Worm (Caenorhabditis elegans) whole organism, young adult: ENCODE results near the gene rpn-3.

Experiments
- B0261.1 ChIP-seq: sonication (generic microtip); optimal IDR thresholded peaks from 2 replicates; lab custom pipeline; 2016; ENCODE audit warnings: mild to moderate bottlenecking, missing genetic modification characterization, moderate library complexity, missing compliant biosample characterization
- B0336.3 ChIP-seq: fragments of 200-800 bp; sonication (Bioruptor generic); IDR thresholded peaks from 2 replicates; pipeline ENCODE4 v1.3.6; 2022; ENCODE audit warnings: missing genetic modification characterization, missing compliant biosample characterization
- D2030.7 ChIP-seq: fragments of 200-800 bp; sonication (Bioruptor generic); IDR thresholded peaks from 2 replicates; pipeline ENCODE4 v1.3.6; 2022; ENCODE audit warnings: missing genetic modification reagents, missing genetic modification characterization, missing compliant biosample characterization
- F33H1.4 ChIP-seq: fragments of 200-800 bp; sonication (Bioruptor generic); IDR thresholded peaks from 2 replicates; pipeline ENCODE4 v1.3.6; 2022; ENCODE audit warnings: missing genetic modification reagents, missing genetic modification characterization, missing compliant biosample characterization
- F37B4.10 ChIP-seq: fragments of 200-800 bp; sonication (Bioruptor generic); IDR thresholded peaks from 2 replicates; pipeline ENCODE4 v1.3.6; 2022; ENCODE audit warnings: missing genetic modification characterization, missing compliant biosample characterization
- F52B5.7 ChIP-seq: sonication (generic microtip); optimal IDR thresholded peaks from 2 replicates; lab custom pipeline; 2016; ENCODE audit warnings: mild to moderate bottlenecking, missing genetic modification characterization, missing compliant biosample characterization
- F57C9.4 ChIP-seq: sonication (generic microtip); optimal IDR thresholded peaks from 2 replicates; lab custom pipeline; 2017; ENCODE audit warnings: mild to moderate bottlenecking, missing genetic modification characterization, missing compliant biosample characterization
- Y53F4B.3 ChIP-seq: fragments of 200-800 bp; sonication (Bioruptor generic); IDR thresholded peaks from 2 replicates; pipeline ENCODE4 v1.3.6; 2022; ENCODE audit warnings: missing genetic modification reagents, missing genetic modification characterization, missing compliant biosample characterization
- Y79H2A.3 ChIP-seq: fragments of 200-800 bp; sonication (Bioruptor generic); conservative IDR thresholded peaks from 2 replicates; pipeline ENCODE4 v1.3.6; 2022; ENCODE audit warnings: missing genetic modification reagents, missing genetic modification characterization, missing compliant biosample characterization
- ama-1 ChIP-seq, 3 experiments: fragments of 150-350 bp in 1 of 3; sonication (generic microtip) in 2 of 3; optimal IDR thresholded peaks; 2 replicates each; lab custom pipeline; 2014 to 2018; ENCODE audit warnings: missing biosample characterization in 2 of 3, missing genetic modification characterization in 2 of 3, missing genetic modification reagents in 2 of 3
- athp-1 ChIP-seq: sonication (generic microtip); optimal IDR thresholded peaks from 2 replicates; lab custom pipeline; 2017; ENCODE audit warnings: mild to moderate bottlenecking, missing genetic modification characterization, missing compliant biosample characterization
- attf-3 ChIP-seq: fragments of 200-800 bp; sonication (Bioruptor generic); conservative IDR thresholded peaks from 2 replicates; pipeline ENCODE4 v1.3.6; 2022; ENCODE audit warnings: missing genetic modification reagents, missing genetic modification characterization, missing compliant biosample characterization
- bed-1 ChIP-seq: fragments of 200-800 bp; sonication (Bioruptor generic); IDR thresholded peaks from 2 replicates; pipeline ENCODE4 v1.3.6; 2022; ENCODE audit warnings: missing genetic modification reagents, missing genetic modification characterization, missing compliant biosample characterization
- ceh-100 ChIP-seq: fragments of 200-800 bp; sonication (Bioruptor generic); IDR thresholded peaks from 2 replicates; pipeline ENCODE4 v1.3.6; 2022; ENCODE audit warnings: missing genetic modification reagents, missing genetic modification characterization, missing compliant biosample characterization
- ceh-91 ChIP-seq: fragments of 200-800 bp; sonication (Bioruptor generic); IDR thresholded peaks from 2 replicates; pipeline ENCODE4 v1.3.6; 2022; ENCODE audit warnings: missing genetic modification reagents, missing genetic modification characterization, missing compliant biosample characterization
- egrh-3 ChIP-seq: fragments of 200-800 bp; sonication (Bioruptor generic); IDR thresholded peaks from 2 replicates; pipeline ENCODE4 v1.3.6; 2022; ENCODE audit warnings: missing genetic modification reagents, missing genetic modification characterization, missing compliant biosample characterization
- him-1 ChIP-seq: sonication (generic microtip); optimal IDR thresholded peaks from 2 replicates; lab custom pipeline; 2016; ENCODE audit warnings: missing genotype, missing genetic modification reagents, missing genetic modification characterization, missing compliant biosample characterization
- hmg-1.2 ChIP-seq: fragments of 200-800 bp; sonication (Bioruptor generic); IDR thresholded peaks from 2 replicates; pipeline ENCODE4 v1.3.6; 2022; ENCODE audit warnings: missing genetic modification reagents, missing genetic modification characterization, missing compliant biosample characterization
- lin-54 ChIP-seq: fragments of 200-800 bp; sonication (Bioruptor generic); optimal IDR thresholded peaks from 2 replicates; lab custom pipeline; 2018; ENCODE audit warnings: mild to moderate bottlenecking, missing genetic modification characterization, missing compliant biosample characterization
- mcd-1 ChIP-seq: fragments of 200-800 bp; sonication (Bioruptor generic); IDR thresholded peaks from 2 replicates; pipeline ENCODE4 v1.3.6; 2022; ENCODE audit warnings: missing genetic modification reagents, missing genetic modification characterization, missing compliant biosample characterization
- mel-28 ChIP-seq: sonication (generic microtip); optimal IDR thresholded peaks from 2 replicates; lab custom pipeline; 2016; ENCODE audit warnings: borderline replicate concordance, mild to moderate bottlenecking, missing genetic modification characterization, missing compliant biosample characterization
- mes-4 ChIP-seq: sonication (generic microtip); optimal IDR thresholded peaks from 2 replicates; lab custom pipeline; 2016; ENCODE audit warnings: missing genotype, missing genetic modification characterization, missing compliant biosample characterization
- mxl-1 ChIP-seq: sonication (generic microtip); optimal IDR thresholded peaks from 2 replicates; lab custom pipeline; 2016; ENCODE audit warnings: missing genetic modification characterization, missing compliant biosample characterization
- repo-1 ChIP-seq: sonication (generic microtip); optimal IDR thresholded peaks from 2 replicates; lab custom pipeline; 2017; ENCODE audit warnings: mild to moderate bottlenecking, missing genetic modification characterization, missing compliant biosample characterization
- snpc-1.1 ChIP-seq: sonication (generic microtip); optimal IDR thresholded peaks from 2 replicates; lab custom pipeline; 2017; ENCODE audit warnings: missing genetic modification characterization, mild to moderate bottlenecking, missing compliant biosample characterization, antibody characterized with exemption, moderate library complexity, missing genotype, missing genetic modification reagents; ENCODE audit not compliant: insufficient read depth
- snpc-4 ChIP-seq, 5 experiments: fragments of 150-350 bp in 1 of 5; sonication (generic microtip) in 4 of 5; optimal IDR thresholded peaks; 2 replicates each; lab custom pipeline; 2014 to 2018; ENCODE audit warnings: missing genetic modification characterization in 5 of 5, missing biosample characterization in 3 of 5, antibody characterized with exemption in 2 of 5, mild to moderate bottlenecking in 2 of 5, missing compliant biosample characterization in 2 of 5, missing genotype in 2 of 5, moderate library complexity in 2 of 5, missing genetic modification reagents in 1 of 5
- somi-1 ChIP-seq: fragments of 200-800 bp; sonication (Bioruptor generic); optimal IDR thresholded peaks from 2 replicates; lab custom pipeline; 2018; ENCODE audit warnings: mild to moderate bottlenecking, missing genetic modification characterization, missing compliant biosample characterization
- unc-62 ChIP-seq: fragments of 150-350 bp; optimal IDR thresholded peaks from 2 replicates; lab custom pipeline; 2014; ENCODE audit warnings: missing biosample characterization, missing genetic modification reagents, missing genetic modification characterization
- zim-3 ChIP-seq: sonication (generic microtip); optimal IDR thresholded peaks from 2 replicates; lab custom pipeline; 2017; ENCODE audit warnings: mild to moderate bottlenecking, missing genetic modification characterization, moderate library complexity, missing compliant biosample characterization
- ztf-22 ChIP-seq: fragments of 200-800 bp; sonication (Bioruptor generic); optimal IDR thresholded peaks from 2 replicates; lab custom pipeline; 2018; ENCODE audit warnings: mild to moderate bottlenecking, missing genetic modification characterization, moderate library complexity, missing compliant biosample characterization
- ztf-6 ChIP-seq: fragments of 200-800 bp; sonication (Bioruptor generic); IDR thresholded peaks from 2 replicates; pipeline ENCODE4 v1.3.6; 2022; ENCODE audit warnings: missing genetic modification reagents, missing genetic modification characterization, missing compliant biosample characterization

rpn-3 gene

ce11 chrIII:8435074-8435473 is 12.1 kb upstream of the rpn-3 start, which contains the start of gene ZK1236.9:
ZK1236.9 (minus strand) TSS chrIII:8435174.
- TF ChIP-seq bed-1 = no peak
- no peak for TF ChIP-seq hmg-1.2 (GFP tag; lab: Robert Waterston, UW)
- no peak for TF ChIP-seq mxl-1 (tag; lab: Kevin White, UChicago)
- TF ChIP-seq F37B4.10 (GFP tag; lab: Robert Waterston, UW) = no peak
- TF ChIP-seq attf-3 (GFP tag; lab: Robert Waterston, UW) = no peak
- TF ChIP-seq Y79H2A.3 (GFP tag; lab: Robert Waterston, UW) = no peak
- TF ChIP-seq F52B5.7 (tag; lab: Kevin White, UChicago) = no peak
- no peak for TF ChIP-seq mel-28 (tag; lab: Kevin White, UChicago)
- TF ChIP-seq somi-1 (GFP tag; lab: Kevin White, UChicago) = no peak
- no peak for TF ChIP-seq zim-3 (tag; lab: Kevin White, UChicago)
- no peak for TF ChIP-seq unc-62 (GFP tag; lab: Kevin White, UChicago)
- TF ChIP-seq ztf-6 (GFP tag; lab: Robert Waterston, UW) = no peak
- TF ChIP-seq, all 124 proteins: peak for 0

DNA sequence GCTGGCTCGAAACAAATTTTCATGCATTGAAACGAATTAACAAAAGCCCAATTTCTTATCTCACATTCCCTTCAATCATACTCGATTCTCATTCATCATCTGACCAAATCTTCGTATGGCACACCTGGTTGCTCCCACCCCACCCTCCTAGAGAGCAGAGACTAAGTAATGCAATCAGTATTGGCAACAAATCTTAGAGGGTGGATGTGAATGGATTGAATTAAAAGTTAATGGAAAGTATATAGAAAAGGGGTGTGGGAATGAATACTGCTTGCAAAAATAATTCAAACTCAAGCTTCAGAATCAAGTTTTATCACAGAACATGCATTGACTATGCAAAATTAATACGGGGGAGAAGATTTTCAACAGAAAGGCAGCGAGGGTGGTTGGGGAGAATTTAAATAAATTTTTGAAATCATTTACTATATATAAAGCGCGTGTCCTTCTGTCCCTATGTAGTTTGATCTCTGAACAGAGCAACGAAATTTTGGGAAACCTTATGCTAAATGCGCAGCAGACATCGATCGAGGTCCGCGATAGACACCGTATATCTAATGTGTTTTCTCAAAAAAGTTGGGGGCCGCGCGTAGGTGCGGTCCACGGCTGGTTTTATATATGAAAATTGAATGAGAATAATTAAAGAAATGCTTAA is 9.3 kb upstream of the rpn-3 start:
- TF ChIP-seq snpc-1.1 = peak; percentile 30
- no peak for TF ChIP-seq ceh-100 (GFP tag; lab: Robert Waterston, UW)
- TF ChIP-seq B0261.1 (tag; lab: Kevin White, UChicago) = no peak
- 0 out of 2 replicates have a peak, but pooled peaks have one; percentile 11 for TF ChIP-seq B0336.3 (GFP tag; lab: Robert Waterston, UW)
- TF ChIP-seq F57C9.4 (tag; lab: Kevin White, UChicago) = no peak
- TF ChIP-seq him-1 (tag; lab: Kevin White, UChicago) = no peak
- TF ChIP-seq repo-1 (tag; lab: Kevin White, UChicago) = no peak
- TF ChIP-seq snpc-4 (GFP tag; optimal IDR thresholded peaks at IDR 0.05; lab: Kevin White, UChicago) = peak; percentile 33
- peak in 2 of 4 experiments; percentile 61 to 81 for TF ChIP-seq snpc-4 (tag; optimal IDR thresholded peaks at IDR 0.05; lab: Kevin White, UChicago)
- 0 out of 2 replicates have a peak, but pooled peaks have one; percentile 22 for TF ChIP-seq hmg-1.2 (GFP tag; lab: Robert Waterston, UW)
- no peak for TF ChIP-seq Y53F4B.3 (GFP tag; lab: Robert Waterston, UW)
- no peak for TF ChIP-seq mes-4 (tag; lab: Kevin White, UChicago)
- no peak for TF ChIP-seq egrh-3 (GFP tag; lab: Robert Waterston, UW)
- TF ChIP-seq athp-1 (tag; lab: Kevin White, UChicago) = no peak
- no peak for TF ChIP-seq ama-1 (optimal IDR thresholded peaks at IDR 0.05; lab: Kevin White, UChicago)
- no peak for TF ChIP-seq ama-1 (GFP tag; optimal IDR thresholded peaks at IDR 0.05; lab: Kevin White, UChicago)
- TF ChIP-seq, all 124 proteins: peak for 4

DNA sequence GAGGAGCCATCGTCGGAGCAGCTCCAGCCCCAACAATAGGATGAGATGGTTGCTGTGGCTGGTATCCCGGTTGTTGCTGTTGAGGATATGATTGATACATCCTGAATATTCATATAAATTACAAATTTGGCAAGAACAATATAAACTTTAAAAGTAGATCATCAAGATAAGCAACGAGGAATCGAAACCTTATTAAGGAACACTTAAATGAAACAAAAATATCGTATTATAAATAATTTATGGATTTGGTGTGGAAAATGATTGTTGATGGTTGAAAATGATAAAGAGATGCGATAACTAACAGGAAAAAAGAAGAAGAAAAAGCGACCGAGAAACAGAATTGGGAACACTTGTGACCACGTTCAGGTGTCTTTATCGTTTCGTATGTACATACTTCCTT is 7.8 kb upstream of the rpn-3 start, which contains the start of gene pqn-96:
Gene pqn-96 (minus strand): TSS at position 101 of the 400 bp plus-strand sequence.
- TF ChIP-seq mes-4 (tag; lab: Kevin White, UChicago) (no peak), ztf-22 (GFP tag; lab: Kevin White, UChicago) (no peak)

DNA sequence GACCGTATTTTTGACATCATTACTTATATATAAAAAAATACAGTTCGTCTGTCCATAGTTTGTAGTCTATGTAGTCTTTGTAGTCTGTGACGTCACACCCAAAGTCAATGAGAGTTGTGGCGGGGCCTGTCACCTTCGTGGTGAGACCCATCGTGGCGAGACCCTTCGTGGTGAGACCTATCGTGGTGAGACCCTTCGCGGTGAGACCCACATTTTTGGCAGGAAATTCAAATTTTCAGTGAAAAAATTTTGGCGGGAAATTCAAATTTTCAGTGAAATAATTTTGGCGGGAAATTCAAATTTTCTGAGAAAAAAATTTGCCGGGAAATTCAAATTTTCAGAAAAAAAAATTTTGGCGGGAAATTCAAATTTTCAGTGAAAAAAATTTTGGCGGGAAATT is 5.9 kb upstream of the rpn-3 start:
- TF ChIP-seq mcd-1 (GFP tag; lab: Robert Waterston, UW) = peak; percentile 44; the same call in 1 of the 2 replicates
- TF ChIP-seq lin-54 (GFP tag; lab: Kevin White, UChicago) = peak; percentile 15
- 0 out of 2 replicates have a peak, but pooled peaks have one; percentile 28 for TF ChIP-seq ceh-91
- peak; percentile 79 for TF ChIP-seq F33H1.4
- peak; percentile 32; the same call in 1 of the 2 replicates for TF ChIP-seq D2030.7 (GFP tag; lab: Robert Waterston, UW)
- TF ChIP-seq, all 124 proteins: peak for 5; not testable (repeated sequence) for 119
